Worm (Caenorhabditis elegans) whole organism, young adult: ENCODE measurements around the gene nsy-1.

ENCODE experiments used
- B0336.3 ChIP-seq: fragments of 200-800 bp; sonication (Bioruptor generic); IDR thresholded peaks from 2 replicates; pipeline ENCODE4 v1.3.6; 2022; ENCODE audit warnings: missing genetic modification characterization, missing compliant biosample characterization
- F33H1.4 ChIP-seq: fragments of 200-800 bp; sonication (Bioruptor generic); IDR thresholded peaks from 2 replicates; pipeline ENCODE4 v1.3.6; 2022; ENCODE audit warnings: missing genetic modification reagents, missing genetic modification characterization, missing compliant biosample characterization
- F39B2.1 ChIP-seq: fragments of 200-800 bp; sonication (Bioruptor generic); IDR thresholded peaks from 2 replicates; pipeline ENCODE4 v1.3.6; 2022; ENCODE audit warnings: missing genetic modification reagents, missing genetic modification characterization, missing compliant biosample characterization
- T26A5.8 ChIP-seq: sonication (generic microtip); optimal IDR thresholded peaks from 2 replicates; lab custom pipeline; 2016; ENCODE audit warnings: missing genetic modification characterization, missing compliant biosample characterization
- Y79H2A.3 ChIP-seq: fragments of 200-800 bp; sonication (Bioruptor generic); conservative IDR thresholded peaks from 2 replicates; pipeline ENCODE4 v1.3.6; 2022; ENCODE audit warnings: missing genetic modification reagents, missing genetic modification characterization, missing compliant biosample characterization
- akir-1 ChIP-seq: fragments of 200-800 bp; sonication (Bioruptor generic); optimal IDR thresholded peaks from 2 replicates; lab custom pipeline; 2018; ENCODE audit warnings: mild to moderate bottlenecking, missing genetic modification characterization, moderate library complexity, missing compliant biosample characterization
- ama-1 ChIP-seq, 3 experiments: fragments of 150-350 bp in 1 of 3; sonication (generic microtip) in 2 of 3; optimal IDR thresholded peaks; 2 replicates each; lab custom pipeline; 2014 to 2018; ENCODE audit warnings: missing biosample characterization in 2 of 3, missing genetic modification characterization in 2 of 3, missing genetic modification reagents in 2 of 3
- attf-3 ChIP-seq: fragments of 200-800 bp; sonication (Bioruptor generic); conservative IDR thresholded peaks from 2 replicates; pipeline ENCODE4 v1.3.6; 2022; ENCODE audit warnings: missing genetic modification reagents, missing genetic modification characterization, missing compliant biosample characterization
- attf-6 ChIP-seq: fragments of 200-800 bp; sonication (Bioruptor generic); IDR thresholded peaks from 2 replicates; pipeline ENCODE4 v1.3.6; 2022; ENCODE audit warnings: missing genetic modification reagents, missing genetic modification characterization, missing compliant biosample characterization
- ccch-3 ChIP-seq: fragments of 200-800 bp; sonication (Bioruptor generic); optimal IDR thresholded peaks from 2 replicates; lab custom pipeline; 2018; ENCODE audit warnings: mild to moderate bottlenecking, missing genetic modification characterization, missing compliant biosample characterization
- ceh-40 ChIP-seq: fragments of 200-800 bp; sonication (Bioruptor generic); IDR thresholded peaks from 2 replicates; pipeline ENCODE4 v1.3.6; 2022; ENCODE audit warnings: missing genetic modification characterization, missing compliant biosample characterization
- ceh-91 ChIP-seq: fragments of 200-800 bp; sonication (Bioruptor generic); IDR thresholded peaks from 2 replicates; pipeline ENCODE4 v1.3.6; 2022; ENCODE audit warnings: missing genetic modification reagents, missing genetic modification characterization, missing compliant biosample characterization
- chd-7 ChIP-seq: sonication (generic microtip); optimal IDR thresholded peaks from 2 replicates; lab custom pipeline; 2016; ENCODE audit warnings: mild to moderate bottlenecking, missing genetic modification characterization, moderate library complexity, missing compliant biosample characterization
- dpff-1 ChIP-seq: sonication (generic microtip); optimal IDR thresholded peaks from 2 replicates; lab custom pipeline; 2017; ENCODE audit warnings: mild to moderate bottlenecking, missing genetic modification characterization, missing compliant biosample characterization
- dpl-1 ChIP-seq: fragments of 150-350 bp; optimal IDR thresholded peaks from 2 replicates; lab custom pipeline; 2014; ENCODE audit warnings: missing biosample characterization, missing genetic modification reagents, missing genetic modification characterization
- egl-18 ChIP-seq: fragments of 200-800 bp; sonication (Bioruptor generic); IDR thresholded peaks from 2 replicates; pipeline ENCODE4 v1.3.6; 2022; ENCODE audit warnings: missing genetic modification reagents, missing genetic modification characterization, missing compliant biosample characterization
- egrh-3 ChIP-seq: fragments of 200-800 bp; sonication (Bioruptor generic); IDR thresholded peaks from 2 replicates; pipeline ENCODE4 v1.3.6; 2022; ENCODE audit warnings: missing genetic modification reagents, missing genetic modification characterization, missing compliant biosample characterization
- ekl-4 ChIP-seq: fragments of 200-800 bp; sonication (Bioruptor generic); IDR thresholded peaks from 2 replicates; pipeline ENCODE4 v1.3.6; 2022; ENCODE audit warnings: missing genetic modification reagents, missing genetic modification characterization, missing compliant biosample characterization
- ets-4 ChIP-seq: fragments of 200-800 bp; sonication (Bioruptor generic); optimal IDR thresholded peaks from 2 replicates; lab custom pipeline; 2018; ENCODE audit warnings: mild to moderate bottlenecking, missing genetic modification characterization, missing compliant biosample characterization
- hmg-1.2 ChIP-seq: fragments of 200-800 bp; sonication (Bioruptor generic); IDR thresholded peaks from 2 replicates; pipeline ENCODE4 v1.3.6; 2022; ENCODE audit warnings: missing genetic modification reagents, missing genetic modification characterization, missing compliant biosample characterization
- hrde-1 ChIP-seq: sonication (generic microtip); optimal IDR thresholded peaks from 2 replicates; lab custom pipeline; 2016; ENCODE audit warnings: missing genetic modification characterization, mild to moderate bottlenecking, missing compliant biosample characterization, moderate library complexity, missing genotype, missing genetic modification reagents, borderline replicate concordance
- let-607 ChIP-seq, 2 experiments: fragments of 200-800 bp in 1 of 2; sonication (Bioruptor generic) in 1 of 2; sonication (generic microtip) in 1 of 2; optimal IDR thresholded peaks; 2 replicates each; lab custom pipeline; 2016 to 2018; ENCODE audit warnings: mild to moderate bottlenecking in 2 of 2, missing compliant biosample characterization in 2 of 2, missing genetic modification characterization in 2 of 2, moderate library complexity in 2 of 2, missing genotype in 1 of 2
- lin-35 ChIP-seq, 3 experiments: fragments of 150-350 bp in 2 of 3; sonication (generic microtip) in 1 of 3; optimal IDR thresholded peaks; 2 replicates each; lab custom pipeline; 2014 to 2018; ENCODE audit warnings: missing biosample characterization in 3 of 3, missing genetic modification characterization in 3 of 3, missing genetic modification reagents in 3 of 3
- lin-54 ChIP-seq: fragments of 200-800 bp; sonication (Bioruptor generic); optimal IDR thresholded peaks from 2 replicates; lab custom pipeline; 2018; ENCODE audit warnings: mild to moderate bottlenecking, missing genetic modification characterization, missing compliant biosample characterization
- lsl-1 ChIP-seq: fragments of 200-800 bp; sonication (Bioruptor generic); optimal IDR thresholded peaks from 2 replicates; lab custom pipeline; 2018; ENCODE audit warnings: mild to moderate bottlenecking, missing genetic modification characterization, moderate library complexity, missing compliant biosample characterization
- madf-10 ChIP-seq: sonication (generic microtip); optimal IDR thresholded peaks from 2 replicates; lab custom pipeline; 2016; ENCODE audit warnings: mild to moderate bottlenecking, missing genetic modification characterization, missing compliant biosample characterization
- madf-3 ChIP-seq: fragments of 200-800 bp; sonication (Bioruptor generic); IDR thresholded peaks from 2 replicates; pipeline ENCODE4 v1.3.6; 2022; ENCODE audit warnings: missing genetic modification reagents, missing genetic modification characterization, missing compliant biosample characterization
- mxl-1 ChIP-seq: sonication (generic microtip); optimal IDR thresholded peaks from 2 replicates; lab custom pipeline; 2016; ENCODE audit warnings: missing genetic modification characterization, missing compliant biosample characterization
- nfya-1 ChIP-seq: sonication (generic microtip); optimal IDR thresholded peaks from 2 replicates; lab custom pipeline; 2017; ENCODE audit warnings: antibody characterized with exemption, missing compliant biosample characterization, missing genetic modification characterization, borderline replicate concordance; ENCODE audit not compliant: insufficient read depth
- nfya-2 ChIP-seq: fragments of 200-800 bp; sonication (Bioruptor generic); IDR thresholded peaks from 2 replicates; pipeline ENCODE4 v1.3.6; 2022; ENCODE audit warnings: missing genetic modification reagents, missing genetic modification characterization, missing compliant biosample characterization
- nhr-120 ChIP-seq: fragments of 200-800 bp; sonication (Bioruptor generic); IDR thresholded peaks from 2 replicates; pipeline ENCODE4 v1.3.6; 2022; ENCODE audit warnings: missing genetic modification characterization, missing compliant biosample characterization
- nhr-179 ChIP-seq: sonication (generic microtip); optimal IDR thresholded peaks from 2 replicates; lab custom pipeline; 2016; ENCODE audit warnings: mild to moderate bottlenecking, missing genetic modification characterization, missing compliant biosample characterization
- nhr-27 ChIP-seq: fragments of 200-800 bp; sonication (Bioruptor generic); optimal IDR thresholded peaks from 2 replicates; lab custom pipeline; 2018; ENCODE audit warnings: mild to moderate bottlenecking, missing genetic modification characterization, moderate library complexity, missing compliant biosample characterization
- pbrm-1 ChIP-seq: fragments of 200-800 bp; sonication (Bioruptor generic); IDR thresholded peaks from 2 replicates; pipeline ENCODE4 v1.3.6; 2022; ENCODE audit warnings: missing genetic modification reagents, missing genetic modification characterization, missing compliant biosample characterization
- pha-4 ChIP-seq: fragments of 150-350 bp; sonication (generic microtip); optimal IDR thresholded peaks from 2 replicates; lab custom pipeline; 2014; ENCODE audit warnings: missing biosample characterization, missing genetic modification reagents, missing genetic modification characterization
- repo-1 ChIP-seq: sonication (generic microtip); optimal IDR thresholded peaks from 2 replicates; lab custom pipeline; 2017; ENCODE audit warnings: mild to moderate bottlenecking, missing genetic modification characterization, missing compliant biosample characterization
- rpc-1 ChIP-seq, 2 experiments: fragments of 150-350 bp in 1 of 2; sonication (generic microtip) in 1 of 2; optimal IDR thresholded peaks; 2 replicates each; lab custom pipeline; 2014 to 2018; ENCODE audit warnings: missing biosample characterization in 1 of 2, missing genetic modification characterization in 1 of 2, missing genetic modification reagents in 1 of 2, missing genotype in 1 of 2
- sea-2 ChIP-seq: fragments of 200-800 bp; sonication (Bioruptor generic); IDR thresholded peaks from 2 replicates; pipeline ENCODE4 v1.3.6; 2022; ENCODE audit warnings: missing genetic modification characterization, missing compliant biosample characterization
- snpc-1.1 ChIP-seq: sonication (generic microtip); optimal IDR thresholded peaks from 2 replicates; lab custom pipeline; 2017; ENCODE audit warnings: missing genetic modification characterization, mild to moderate bottlenecking, missing compliant biosample characterization, antibody characterized with exemption, moderate library complexity, missing genotype, missing genetic modification reagents; ENCODE audit not compliant: insufficient read depth
- snpc-3.4 ChIP-seq: sonication (generic microtip); optimal IDR thresholded peaks from 2 replicates; lab custom pipeline; 2017; ENCODE audit warnings: missing genetic modification characterization, mild to moderate bottlenecking, missing compliant biosample characterization, antibody characterized with exemption, moderate library complexity, missing genotype, missing genetic modification reagents
- unc-130 ChIP-seq: sonication (generic microtip); optimal IDR thresholded peaks from 2 replicates; lab custom pipeline; 2016; ENCODE audit warnings: missing genetic modification reagents, missing genetic modification characterization, missing compliant biosample characterization
- unc-62 ChIP-seq: fragments of 150-350 bp; optimal IDR thresholded peaks from 2 replicates; lab custom pipeline; 2014; ENCODE audit warnings: missing biosample characterization, missing genetic modification reagents, missing genetic modification characterization
- xnd-1 ChIP-seq: sonication (generic microtip); optimal IDR thresholded peaks from 2 replicates; lab custom pipeline; 2016; ENCODE audit warnings: missing genotype, missing genetic modification reagents, missing genetic modification characterization, missing compliant biosample characterization
- ztf-18 ChIP-seq: sonication (generic microtip); optimal IDR thresholded peaks from 2 replicates; lab custom pipeline; 2016; ENCODE audit warnings: missing genotype, mild to moderate bottlenecking, missing genetic modification characterization, missing compliant biosample characterization
- ztf-28 ChIP-seq: fragments of 200-800 bp; sonication (Bioruptor generic); IDR thresholded peaks from 2 replicates; pipeline ENCODE4 v1.3.6; 2022; ENCODE audit warnings: missing genetic modification reagents, missing genetic modification characterization, missing compliant biosample characterization
- ztf-6 ChIP-seq: fragments of 200-800 bp; sonication (Bioruptor generic); IDR thresholded peaks from 2 replicates; pipeline ENCODE4 v1.3.6; 2022; ENCODE audit warnings: missing genetic modification reagents, missing genetic modification characterization, missing compliant biosample characterization

The nsy-1 gene

ce11 chrII:4998657-4999056 lies 23.9 kb upstream of the nsy-1 start, which contains the start of gene F59A6.11:
Gene F59A6.11 (minus strand): TSS chrII:4998757.
- TF ChIP-seq ekl-4 (no peak), nfya-2 (GFP tag; lab: Robert Waterston, UW) (no peak), sea-2 (no peak), mxl-1 (tag; lab: Kevin White, UChicago) (no peak), ztf-28 (no peak), ccch-3 (GFP tag; lab: Kevin White, UChicago) (no peak), unc-62 (GFP tag; lab: Kevin White, UChicago) (no peak), dpl-1 (GFP tag; lab: Kevin White, UChicago) (no peak), repo-1 (tag; lab: Kevin White, UChicago) (no peak), nfya-1 (no peak), ama-1 (optimal IDR thresholded peaks at IDR 0.05; lab: Kevin White, UChicago) (no peak), ama-1 (GFP tag; optimal IDR thresholded peaks at IDR 0.05; lab: Kevin White, UChicago) (no peak)
- TF ChIP-seq, all 124 proteins: peak for 0

- no peak for TF ChIP-seq rpc-1 (optimal IDR thresholded peaks at IDR 0.05; lab: Kevin White, UChicago)
- no peak for TF ChIP-seq rpc-1 (tag; optimal IDR thresholded peaks at IDR 0.05; lab: Kevin White, UChicago)
- TF ChIP-seq ceh-40 (GFP tag; lab: Robert Waterston, UW) = no peak
- TF ChIP-seq sea-2 = no peak
- no peak for TF ChIP-seq F39B2.1 (GFP tag; lab: Robert Waterston, UW)
- TF ChIP-seq attf-3 = peak; percentile 30; the same call in 1 of the 2 replicates
- TF ChIP-seq xnd-1 (tag; lab: Kevin White, UChicago) = no peak
- no peak for TF ChIP-seq madf-3
- TF ChIP-seq ztf-6 (GFP tag; lab: Robert Waterston, UW) = no peak
- TF ChIP-seq dpff-1 (tag; lab: Kevin White, UChicago) = no peak
- no peak for TF ChIP-seq ets-4 (GFP tag; lab: Kevin White, UChicago)
- no peak for TF ChIP-seq nhr-27 (tag; lab: Kevin White, UChicago)
- TF ChIP-seq madf-10 (tag; lab: Kevin White, UChicago) = no peak
- TF ChIP-seq Y79H2A.3 (GFP tag; lab: Robert Waterston, UW) = no peak
- TF ChIP-seq hmg-1.2 (GFP tag; lab: Robert Waterston, UW) = peak; percentile 97
- TF ChIP-seq ceh-91 (GFP tag; lab: Robert Waterston, UW) = 0 out of 2 replicates have a peak, but pooled peaks have one; percentile 37
- 0 out of 2 replicates have a peak, but pooled peaks have one; percentile 42 for TF ChIP-seq pbrm-1 (GFP tag; lab: Robert Waterston, UW)
- 0 out of 2 replicates have a peak, but pooled peaks have one; percentile 13 for TF ChIP-seq egl-18 (GFP tag; lab: Robert Waterston, UW)
- TF ChIP-seq dpl-1 (GFP tag; lab: Kevin White, UChicago) = peak; percentile 95
- TF ChIP-seq let-607 (tag; optimal IDR thresholded peaks at IDR 0.05; lab: Kevin White, UChicago) = no peak
- no peak for TF ChIP-seq hrde-1
- peak; percentile 97 for TF ChIP-seq lin-54 (GFP tag; lab: Kevin White, UChicago)
- TF ChIP-seq snpc-1.1 (tag; lab: Kevin White, UChicago) = peak; percentile 41
- TF ChIP-seq B0336.3 (GFP tag; lab: Robert Waterston, UW) = 0 out of 2 replicates have a peak, but pooled peaks have one; percentile 25
- TF ChIP-seq unc-130 (GFP tag; lab: Kevin White, UChicago) = no peak
- TF ChIP-seq egrh-3 = no peak
- no peak for TF ChIP-seq T26A5.8 (tag; lab: Kevin White, UChicago)
- no peak for TF ChIP-seq nhr-179 (tag; lab: Kevin White, UChicago)
- TF ChIP-seq nhr-120 (GFP tag; lab: Robert Waterston, UW) = no peak
- TF ChIP-seq F33H1.4 (GFP tag; lab: Robert Waterston, UW) = peak; percentile 59
- no peak for TF ChIP-seq akir-1 (GFP tag; lab: Kevin White, UChicago)
- TF ChIP-seq pha-4 (tag; lab: Kevin White, UChicago) = peak; percentile 90
- TF ChIP-seq lsl-1 = peak; percentile 30
- no peak for TF ChIP-seq chd-7 (tag; lab: Kevin White, UChicago)
- peak; percentile 55 for TF ChIP-seq snpc-3.4
- TF ChIP-seq attf-6 (GFP tag; lab: Robert Waterston, UW) = no peak
- TF ChIP-seq ztf-18 (tag; lab: Kevin White, UChicago) = peak; percentile 5
- TF ChIP-seq lin-35 (GFP tag; optimal IDR thresholded peaks at IDR 0.05; lab: Kevin White, UChicago) = peak; percentile 52 to 98 (median 71)
Observed at ce11 chrII:4999122-4999521, 23.4 kb upstream of the nsy-1 start, which contains the start of gene citk-2. Gene citk-2 (plus strand): TSS chrII:4999520.
